Worm (Caenorhabditis elegans): ENCODE measurements around the gene Y51A2A.16.

Y51A2A.16 gene

DNA sequence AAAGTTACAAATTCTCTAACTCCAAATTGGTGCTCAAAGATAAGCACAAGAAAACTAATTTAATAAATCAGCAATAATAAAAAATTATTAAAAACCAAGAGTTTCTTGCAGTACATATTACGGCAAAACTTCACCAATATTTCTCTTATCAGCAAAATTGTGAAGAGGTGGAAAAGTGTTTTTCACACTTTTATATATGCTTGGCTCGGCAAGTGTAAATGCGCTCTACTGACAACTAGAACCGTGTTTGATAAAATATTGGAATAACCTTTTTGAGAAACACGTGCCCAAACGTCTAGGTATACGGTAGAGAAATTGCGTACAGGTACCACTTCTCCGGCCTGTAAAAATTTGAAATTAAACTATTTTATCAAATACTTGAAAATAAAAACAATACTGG is 39.4 kb downstream of the Y51A2A.16 start, which contains the start of gene R10E8.8:
Gene R10E8.8 (minus strand): TSS at position 343 of the 400 bp plus-strand sequence.
- TF ChIP-seq tbx-8 (GFP tag; optimal IDR thresholded peaks at IDR 0.05): no peak

ce11 chrV:18236714-18237288 is 43.9 kb downstream of the Y51A2A.16 start, which contains the start of gene R10E8.3:
R10E8.3 (minus strand) TSS chrV:18236764.
- no peak for TF ChIP-seq hlh-1 (tag; optimal IDR thresholded peaks at IDR 0.05)

ce11 chrV:18235808-18236207 is 44.9 kb downstream of the Y51A2A.16 start:
- TF ChIP-seq unc-39 (tag; optimal IDR thresholded peaks at IDR 0.05) (no peak), elt-1 (tag; optimal IDR thresholded peaks at IDR 0.05; ENCODE audit: borderline replicate concordance, insufficient read depth) (no peak), bed-3 (GFP tag; optimal IDR thresholded peaks at IDR 0.05) (no peak), nhr-28 (tag; optimal IDR thresholded peaks at IDR 0.05) (no peak), ceh-83 (GFP tag; optimal IDR thresholded peaks at IDR 0.05) (no peak), drap-1 (GFP tag; optimal IDR thresholded peaks at IDR 0.05) (no peak), zip-8 (tag; optimal IDR thresholded peaks at IDR 0.05) (no peak), tbx-8 (GFP tag; optimal IDR thresholded peaks at IDR 0.05) (no peak), ceh-43 (GFP tag; optimal IDR thresholded peaks at IDR 0.05) (no peak), sem-2 (GFP tag; optimal IDR thresholded peaks at IDR 0.05) (no peak), nhr-12 (tag; optimal IDR thresholded peaks at IDR 0.05) (no peak), blmp-1 (tag; optimal IDR thresholded peaks at IDR 0.05) (no peak), snpc-4 (tag; optimal IDR thresholded peaks at IDR 0.05) (no peak), mab-5 (tag; optimal IDR thresholded peaks at IDR 0.05) (no peak), cnd-1 (tag; optimal IDR thresholded peaks at IDR 0.05) (no peak), ces-1 (GFP tag; optimal IDR thresholded peaks at IDR 0.05) (no peak), hlh-1 (tag; optimal IDR thresholded peaks at IDR 0.05) (no peak)

All from whole organism, mixed stage, embryonic.